Worm (Caenorhabditis elegans) whole organism, L4 larva: ENCODE data around the gene F22D3.4.
A peak's percentile ranks its signal among the peaks of the same experiment; 100 is the strongest.

Experiments
- F26F4.8 ChIP-seq: fragments of 200-800 bp; sonication (Bioruptor generic); conservative IDR thresholded peaks from 2 replicates; pipeline ENCODE4 v1.3.6; 2022; ENCODE audit warnings: missing genetic modification characterization, missing compliant biosample characterization
- Y5F2A.4 ChIP-seq: fragments of 200-800 bp; sonication (Bioruptor generic); optimal IDR thresholded peaks from 2 replicates; lab custom pipeline; 2018; ENCODE audit warnings: mild to moderate bottlenecking, missing genetic modification characterization, missing compliant biosample characterization
- ZK337.2 ChIP-seq: fragments of 200-800 bp; sonication (Bioruptor generic); IDR thresholded peaks from 2 replicates; pipeline ENCODE4 v1.3.6; 2022; ENCODE audit warnings: missing genetic modification reagents, missing genetic modification characterization, missing compliant biosample characterization
- ama-1 ChIP-seq: fragments of 150-350 bp; optimal IDR thresholded peaks from 2 replicates; lab custom pipeline; 2014; ENCODE audit warnings: inconsistent platforms, mixed read lengths
- arid-1 ChIP-seq: fragments of 200-800 bp; sonication (Bioruptor generic); conservative IDR thresholded peaks from 2 replicates; pipeline ENCODE4 v1.3.6; 2022; ENCODE audit warnings: missing genetic modification reagents, missing genetic modification characterization, missing compliant biosample characterization
- ceh-32 ChIP-seq: sonication (generic microtip); optimal IDR thresholded peaks from 2 replicates; lab custom pipeline; 2016; ENCODE audit warnings: mild to moderate bottlenecking, missing genetic modification characterization, missing compliant biosample characterization; ENCODE audit not compliant: poor library complexity
- ceh-62 ChIP-seq: sonication (generic microtip); optimal IDR thresholded peaks from 2 replicates; lab custom pipeline; 2017; ENCODE audit warnings: missing biosample characterization, missing genetic modification characterization
- ces-1 ChIP-seq: fragments of 150-350 bp; sonication (generic microtip); optimal IDR thresholded peaks from 4 replicates; lab custom pipeline; 2014; ENCODE audit warnings: missing biosample characterization, missing genetic modification reagents, missing genetic modification characterization
- daf-16 ChIP-seq, 3 experiments: sonication (generic microtip); optimal IDR thresholded peaks; 2 replicates each; lab custom pipeline; 2016 to 2017; ENCODE audit warnings: missing genetic modification characterization in 3 of 3, missing genetic modification reagents in 3 of 3, mild to moderate bottlenecking in 2 of 3, missing compliant biosample characterization in 2 of 3, missing biosample characterization in 1 of 3, moderate library complexity in 1 of 3
- dmd-6 ChIP-seq: fragments of 200-800 bp; sonication (Bioruptor generic); IDR thresholded peaks from 2 replicates; pipeline ENCODE4 v1.3.6; 2022; ENCODE audit warnings: missing genetic modification reagents, missing genetic modification characterization, missing compliant biosample characterization
- dmd-9 ChIP-seq: fragments of 200-800 bp; sonication (Bioruptor generic); IDR thresholded peaks from 2 replicates; pipeline ENCODE4 v1.3.6; 2022; ENCODE audit warnings: missing genetic modification reagents, missing genetic modification characterization, missing compliant biosample characterization
- duxl-1 ChIP-seq: sonication (generic microtip); optimal IDR thresholded peaks from 2 replicates; lab custom pipeline; 2016; ENCODE audit warnings: mild to moderate bottlenecking, missing genetic modification characterization, moderate library complexity, missing compliant biosample characterization; ENCODE audit not compliant: poor library complexity
- dve-1 ChIP-seq: sonication (generic microtip); optimal IDR thresholded peaks from 2 replicates; lab custom pipeline; 2017; ENCODE audit warnings: antibody characterized with exemption, mild to moderate bottlenecking, missing genetic modification characterization, missing compliant biosample characterization; ENCODE audit not compliant: insufficient read depth
- hif-1 ChIP-seq, 2 experiments: sonication (generic microtip); optimal IDR thresholded peaks; 2 replicates each; lab custom pipeline; 2016 to 2017; ENCODE audit warnings: missing compliant biosample characterization in 2 of 2, missing genetic modification characterization in 2 of 2, missing genetic modification reagents in 2 of 2, missing genotype in 2 of 2, mild to moderate bottlenecking in 1 of 2
- hlh-11 ChIP-seq: fragments of 200-800 bp; sonication (Bioruptor generic); optimal IDR thresholded peaks from 2 replicates; lab custom pipeline; 2018; ENCODE audit warnings: mild to moderate bottlenecking, missing genetic modification characterization, missing compliant biosample characterization
- hlh-30 ChIP-seq: sonication (generic microtip); optimal IDR thresholded peaks from 2 replicates; lab custom pipeline; 2017; ENCODE audit warnings: antibody characterized with exemption, mild to moderate bottlenecking, missing genetic modification characterization, missing compliant biosample characterization; ENCODE audit not compliant: insufficient read depth
- hmg-1.1 ChIP-seq: fragments of 200-800 bp; sonication (Bioruptor generic); IDR thresholded peaks from 2 replicates; pipeline ENCODE4 v1.3.6; 2022; ENCODE audit warnings: missing genetic modification reagents, missing genetic modification characterization, missing compliant biosample characterization
- lin-13 ChIP-seq: fragments of 150-350 bp; optimal IDR thresholded peaks from 2 replicates; lab custom pipeline; 2014; ENCODE audit warnings: missing biosample characterization, missing genetic modification reagents, missing genetic modification characterization
- lsy-2 ChIP-seq, 2 experiments: fragments of 150-350 bp in 1 of 2; sonication (generic microtip) in 1 of 2; optimal IDR thresholded peaks; 2 replicates each; lab custom pipeline; 2014 to 2017; ENCODE audit warnings: missing biosample characterization in 2 of 2, missing genetic modification characterization in 2 of 2
- madf-5 ChIP-seq, 2 experiments: fragments of 200-800 bp; sonication (Bioruptor generic); IDR thresholded peaks; 2 replicates each; pipeline ENCODE4 v1.3.6; 2022; ENCODE audit warnings: missing compliant biosample characterization in 2 of 2, missing genetic modification characterization in 2 of 2
- mdl-1 ChIP-seq, 2 experiments: fragments of 150-350 bp in 1 of 2; sonication (generic microtip) in 1 of 2; optimal IDR thresholded peaks; 2 replicates each; lab custom pipeline; 2014 to 2017; ENCODE audit warnings: missing biosample characterization in 2 of 2, missing genetic modification characterization in 2 of 2
- mdt-29 ChIP-seq: fragments of 200-800 bp; sonication (Bioruptor generic); IDR thresholded peaks from 2 replicates; pipeline ENCODE4 v1.3.6; 2022; ENCODE audit warnings: missing genetic modification reagents, missing genetic modification characterization, missing compliant biosample characterization
- mep-1 ChIP-seq: fragments of 150-350 bp; sonication (generic microtip); optimal IDR thresholded peaks from 3 replicates; lab custom pipeline; 2014; ENCODE audit warnings: missing biosample characterization, missing genetic modification characterization
- mxl-3 ChIP-seq: fragments of 200-800 bp; sonication (Bioruptor generic); optimal IDR thresholded peaks from 2 replicates; lab custom pipeline; 2018; ENCODE audit warnings: mild to moderate bottlenecking, missing genetic modification characterization, missing compliant biosample characterization
- nhr-10 ChIP-seq: fragments of 150-350 bp; optimal IDR thresholded peaks from 2 replicates; lab custom pipeline; 2014; ENCODE audit warnings: missing biosample characterization, missing genetic modification characterization
- nhr-102 ChIP-seq: sonication (generic microtip); optimal IDR thresholded peaks from 2 replicates; lab custom pipeline; 2016; ENCODE audit warnings: mild to moderate bottlenecking, missing genetic modification characterization, moderate library complexity, missing compliant biosample characterization
- nhr-11 ChIP-seq: fragments of 150-350 bp; optimal IDR thresholded peaks from 2 replicates; lab custom pipeline; 2014; ENCODE audit warnings: missing biosample characterization, missing genetic modification characterization
- nhr-237 ChIP-seq: sonication (generic microtip); optimal IDR thresholded peaks from 2 replicates; lab custom pipeline; 2017; ENCODE audit warnings: missing biosample characterization, missing genetic modification characterization
- nhr-25 ChIP-seq: sonication (generic microtip); optimal IDR thresholded peaks from 2 replicates; lab custom pipeline; 2017; ENCODE audit warnings: missing genetic modification characterization, mild to moderate bottlenecking, missing compliant biosample characterization, antibody characterized with exemption, moderate library complexity, borderline replicate concordance; ENCODE audit not compliant: insufficient read depth
- nhr-28 ChIP-seq: fragments of 150-350 bp; optimal IDR thresholded peaks from 2 replicates; lab custom pipeline; 2014; ENCODE audit warnings: missing biosample characterization, missing genetic modification characterization
- nhr-41 ChIP-seq: fragments of 200-800 bp; sonication (Bioruptor generic); IDR thresholded peaks from 2 replicates; pipeline ENCODE4 v1.3.6; 2022; ENCODE audit warnings: missing genetic modification reagents, missing genetic modification characterization, missing compliant biosample characterization
- nhr-76 ChIP-seq: fragments of 150-350 bp; optimal IDR thresholded peaks from 2 replicates; lab custom pipeline; 2014; ENCODE audit warnings: missing biosample characterization, missing genetic modification characterization
- nhr-77 ChIP-seq: fragments of 150-350 bp; optimal IDR thresholded peaks from 2 replicates; lab custom pipeline; 2014; ENCODE audit warnings: missing biosample characterization, missing genetic modification characterization
- pha-4 ChIP-seq, 2 experiments: fragments of 150-350 bp in 1 of 2; fragments of 200-800 bp in 1 of 2; sonication (Bioruptor generic) in 1 of 2; IDR thresholded peaks in 1 of 2; optimal IDR thresholded peaks in 1 of 2; 2 replicates each; pipeline versions ENCODE4 v1.3.6 to Lab custom; 2014 to 2022; ENCODE audit warnings: missing genetic modification characterization in 2 of 2, missing genetic modification reagents in 2 of 2, missing biosample characterization in 1 of 2, missing compliant biosample characterization in 1 of 2
- php-3 ChIP-seq: fragments of 200-800 bp; sonication (Bioruptor generic); IDR thresholded peaks from 2 replicates; pipeline ENCODE4 v1.3.6; 2022; ENCODE audit warnings: missing genetic modification reagents, missing genetic modification characterization, missing compliant biosample characterization
- pqm-1 ChIP-seq: sonication (generic microtip); optimal IDR thresholded peaks from 2 replicates; lab custom pipeline; 2017; ENCODE audit warnings: missing biosample characterization, missing genetic modification characterization
- skn-1 ChIP-seq: fragments of 150-350 bp; optimal IDR thresholded peaks from 2 replicates; lab custom pipeline; 2014; ENCODE audit warnings: missing biosample characterization, missing genetic modification characterization
- snpc-1.2 ChIP-seq: fragments of 200-800 bp; sonication (Bioruptor generic); IDR thresholded peaks from 2 replicates; pipeline ENCODE4 v1.3.6; 2022; ENCODE audit warnings: missing genetic modification reagents, missing genetic modification characterization, missing compliant biosample characterization
- snpc-4 ChIP-seq: fragments of 150-350 bp; optimal IDR thresholded peaks from 2 replicates; lab custom pipeline; 2014; ENCODE audit warnings: missing biosample characterization, missing genetic modification characterization
- unc-62 ChIP-seq, 3 experiments: fragments of 150-350 bp in 1 of 3; sonication (generic microtip); optimal IDR thresholded peaks in 2 of 3; peaks in 1 of 3; 1 replicate in 1 of 3; 2 replicates in 2 of 3; lab custom pipeline; 2014 to 2017; ENCODE audit warnings: missing biosample characterization in 3 of 3, missing genetic modification characterization in 3 of 3, missing genetic modification reagents in 3 of 3, missing genotype in 1 of 3
- zag-1 ChIP-seq: fragments of 150-350 bp; optimal IDR thresholded peaks from 2 replicates; lab custom pipeline; 2014; ENCODE audit warnings: missing biosample characterization, missing genetic modification characterization
- zip-11 ChIP-seq: fragments of 200-800 bp; sonication (Bioruptor generic); IDR thresholded peaks from 2 replicates; pipeline ENCODE4 v1.3.6; 2022; ENCODE audit warnings: missing genetic modification characterization, missing compliant biosample characterization
- zip-2 ChIP-seq: fragments of 150-350 bp; optimal IDR thresholded peaks from 2 replicates; lab custom pipeline; 2014; ENCODE audit warnings: missing biosample characterization, missing genetic modification characterization

Gene F22D3.4

ce11 chrII:6897507-6897906 is 29.9 kb downstream of the F22D3.4 start, which contains the start of gene C44B7.11 (continued):
- TF ChIP-seq ZK337.2: no peak
- TF ChIP-seq pqm-1 (tag; lab: Kevin White, UChicago): peak; percentile 64
- TF ChIP-seq nhr-25 (tag; lab: Kevin White, UChicago): no peak
- no peak for TF ChIP-seq zip-11
- TF ChIP-seq zip-2: no peak
- no peak for TF ChIP-seq F26F4.8 (GFP tag; lab: Robert Waterston, UW)
- TF ChIP-seq zag-1 (tag; lab: Kevin White, UChicago): no peak
- TF ChIP-seq nhr-28 (tag; lab: Kevin White, UChicago): peak; percentile 46
- no peak for TF ChIP-seq Y5F2A.4 (GFP tag; lab: Kevin White, UChicago)
- TF ChIP-seq daf-16 (GFP tag; optimal IDR thresholded peaks at IDR 0.05; lab: Kevin White, UChicago): no peak
- TF ChIP-seq daf-16 (tag; optimal IDR thresholded peaks at IDR 0.05; lab: Kevin White, UChicago): peak; percentile 32
- no peak for TF ChIP-seq snpc-4 (tag; lab: Kevin White, UChicago)
- TF ChIP-seq snpc-1.2: no peak
- TF ChIP-seq ama-1 (lab: Kevin White, UChicago): no peak
- TF ChIP-seq, all 104 proteins: peak for 5

DNA sequence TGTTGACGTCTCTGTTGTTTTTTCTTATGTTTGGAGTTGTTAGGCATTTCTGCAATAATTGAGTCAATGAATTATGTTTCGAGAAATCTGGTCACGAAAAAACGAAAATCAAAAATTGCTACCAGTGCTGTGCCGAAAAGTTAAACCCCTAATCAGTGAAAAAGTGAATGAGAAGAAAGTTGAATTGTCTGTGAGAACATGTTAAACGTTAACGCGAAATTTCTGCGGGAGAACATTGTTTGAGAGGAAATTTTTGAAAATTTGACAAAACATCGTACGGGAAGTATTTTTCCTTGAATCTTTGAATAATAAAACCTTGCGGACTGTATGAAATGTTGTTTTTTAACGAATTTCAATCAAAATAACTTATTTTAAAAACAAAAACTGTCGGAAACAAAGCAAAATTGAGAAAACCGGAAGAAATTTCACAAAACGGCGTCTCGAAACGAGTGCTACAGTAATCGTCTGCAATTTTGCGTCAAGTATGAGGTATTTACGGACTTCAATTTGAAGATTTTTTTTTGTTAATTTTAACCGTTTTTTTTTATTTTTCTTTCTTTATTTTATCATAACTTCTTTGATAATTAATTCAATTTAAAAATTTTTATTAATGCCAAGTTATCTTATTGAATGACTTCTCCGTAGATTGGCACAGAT is 33.7 kb downstream of the F22D3.4 start, which contains the start of gene adal-1:
TSS of gene adal-1 (minus strand) at position 51 of the 657 bp plus-strand sequence.
- TF ChIP-seq lin-13 (GFP tag; lab: Kevin White, UChicago) (no peak), lsy-2 (tag; optimal IDR thresholded peaks at IDR 0.05; lab: Kevin White, UChicago) (peak in 1 of 2 experiments; percentile 55)

DNA sequence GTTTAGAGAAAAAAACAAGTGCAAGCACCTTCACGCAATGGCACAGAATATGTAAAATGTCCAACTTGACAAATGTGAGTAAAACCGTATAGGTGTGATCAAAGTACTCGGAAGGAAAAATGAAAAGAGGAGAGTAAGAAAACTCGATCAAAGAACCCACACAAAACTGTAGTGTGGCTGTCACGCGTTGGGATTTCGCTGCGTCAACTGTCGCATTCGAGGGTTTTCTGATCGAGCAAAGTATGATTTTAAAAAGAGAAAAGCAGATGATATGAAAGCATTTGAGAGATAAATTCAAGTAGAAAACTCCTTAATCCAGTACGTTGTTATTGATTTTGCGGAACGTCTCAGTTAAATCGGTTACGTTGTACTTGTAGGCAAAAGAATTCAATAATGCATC is 35.6 kb downstream of the F22D3.4 start:
- TF ChIP-seq snpc-4 (tag; lab: Kevin White, UChicago) (no peak), dmd-6 (peak; percentile 59), nhr-237 (tag; lab: Kevin White, UChicago) (no peak), lsy-2 (tag; optimal IDR thresholded peaks at IDR 0.05; lab: Kevin White, UChicago) (peak; percentile 53 to 54), hif-1 (tag; optimal IDR thresholded peaks at IDR 0.05; lab: Kevin White, UChicago) (peak in 1 of 2 experiments; percentile 13), mdt-29 (peak; percentile 87), nhr-11 (tag; lab: Kevin White, UChicago) (peak; percentile 48), dve-1 (peak; percentile 84), ceh-62 (no peak), skn-1 (tag; lab: Kevin White, UChicago) (no peak), hlh-11 (tag; lab: Kevin White, UChicago) (peak; percentile 91), nhr-10 (tag; lab: Kevin White, UChicago) (peak; percentile 73), nhr-76 (tag; lab: Kevin White, UChicago) (peak; percentile 27), hlh-30 (tag; lab: Kevin White, UChicago) (peak; percentile 90), ama-1 (lab: Kevin White, UChicago) (no peak), arid-1 (GFP tag; lab: Robert Waterston, UW) (no peak), ces-1 (GFP tag; lab: Kevin White, UChicago) (no peak), daf-16 (GFP tag; optimal IDR thresholded peaks at IDR 0.05; lab: Kevin White, UChicago) (no peak), daf-16 (tag; optimal IDR thresholded peaks at IDR 0.05; lab: Kevin White, UChicago) (peak; percentile 22), mep-1 (tag; lab: Kevin White, UChicago) (peak; percentile 48), nhr-41 (GFP tag; lab: Robert Waterston, UW) (no peak), ceh-32 (tag; lab: Kevin White, UChicago) (no peak), dmd-9 (GFP tag; lab: Robert Waterston, UW) (no peak), mdl-1 (tag; optimal IDR thresholded peaks at IDR 0.05; lab: Kevin White, UChicago) (peak in 1 of 2 experiments; percentile 63), unc-62 (GFP tag; optimal IDR thresholded peaks at IDR 0.05 in 1 of 2; lab: Kevin White, UChicago) (peak in 1 of 2 experiments; percentile 92), unc-62 (tag; optimal IDR thresholded peaks at IDR 0.05; lab: Kevin White, UChicago) (no peak), mxl-3 (GFP tag; lab: Kevin White, UChicago) (peak; percentile 56), nhr-102 (tag; lab: Kevin White, UChicago) (no peak), pha-4 (GFP tag; IDR thresholded peaks at IDR 0.05; lab: Robert Waterston, UW) (peak; percentile 7; the same call in 1 of the 2 replicates), pha-4 (tag; optimal IDR thresholded peaks at IDR 0.05; lab: Kevin White, UChicago) (no peak), php-3 (GFP tag; lab: Robert Waterston, UW) (0 out of 2 replicates have a peak, but pooled peaks have one; percentile 39), hmg-1.1 (peak; percentile 9; the same call in 1 of the 2 replicates), duxl-1 (tag; lab: Kevin White, UChicago) (no peak), nhr-77 (peak; percentile 78), madf-5 (GFP tag; IDR thresholded peaks at IDR 0.05; lab: Robert Waterston, UW) (no peak)
